Worm (Caenorhabditis elegans) whole organism, midembryonic: ENCODE results near the gene F54E12.2.

Experiments
- cog-1 ChIP-seq: sonication (generic microtip); optimal IDR thresholded peaks from 2 replicates; lab custom pipeline; 2016; ENCODE audit warnings: missing genetic modification characterization, missing compliant biosample characterization
- flt-1 ChIP-seq: fragments of 200-800 bp; sonication (Bioruptor generic); IDR thresholded peaks from 2 replicates; pipeline ENCODE4 v1.3.6; 2022; ENCODE audit warnings: missing genetic modification characterization, missing compliant biosample characterization
- klf-2 ChIP-seq: fragments of 200-800 bp; sonication (Bioruptor generic); conservative IDR thresholded peaks from 2 replicates; pipeline ENCODE4 v1.3.6; 2022; ENCODE audit warnings: missing genetic modification reagents, missing genetic modification characterization, missing compliant biosample characterization
- med-1 ChIP-seq: sonication (generic microtip); optimal IDR thresholded peaks from 2 replicates; lab custom pipeline; 2017; ENCODE audit warnings: missing genetic modification characterization, mild to moderate bottlenecking, missing compliant biosample characterization, antibody characterized with exemption, missing genetic modification reagents; ENCODE audit not compliant: insufficient read depth
- ref-1 ChIP-seq: fragments of 200-800 bp; sonication (Bioruptor generic); conservative IDR thresholded peaks from 2 replicates; pipeline ENCODE4 v1.3.6; 2022; ENCODE audit warnings: missing genetic modification reagents, missing genetic modification characterization, missing compliant biosample characterization
- tab-1 ChIP-seq: fragments of 200-800 bp; sonication (Bioruptor generic); IDR thresholded peaks from 2 replicates; pipeline ENCODE4 v1.3.6; 2022; ENCODE audit warnings: missing genetic modification characterization, missing compliant biosample characterization
- ztf-23 ChIP-seq: fragments of 200-800 bp; sonication (Bioruptor generic); IDR thresholded peaks from 2 replicates; pipeline ENCODE4 v1.3.6; 2022; ENCODE audit warnings: missing genetic modification reagents, missing genetic modification characterization, missing compliant biosample characterization
- ztf-29 ChIP-seq: fragments of 200-800 bp; sonication (Bioruptor generic); IDR thresholded peaks from 2 replicates; pipeline ENCODE4 v1.3.6; 2022; ENCODE audit warnings: missing genetic modification reagents, missing genetic modification characterization, missing compliant biosample characterization

- TF ChIP-seq flt-1 (GFP tag; lab: Robert Waterston, UW) = no peak
- no peak for TF ChIP-seq tab-1 (GFP tag; lab: Robert Waterston, UW)
- TF ChIP-seq klf-2 = no peak
- no peak for TF ChIP-seq ztf-23 (GFP tag; lab: Robert Waterston, UW)
- TF ChIP-seq cog-1 (tag; lab: Kevin White, UChicago) = no peak
- no peak for TF ChIP-seq ztf-29 (GFP tag; lab: Robert Waterston, UW)
- TF ChIP-seq med-1 (GFP tag; lab: Kevin White, UChicago) = no peak
- TF ChIP-seq ref-1 = no peak
Observed at ce11 chrIV:11316640-11317039, 20.3 kb downstream of the F54E12.2 start.
